Worm (Caenorhabditis elegans): ENCODE results near the gene pho-14.

DNA sequence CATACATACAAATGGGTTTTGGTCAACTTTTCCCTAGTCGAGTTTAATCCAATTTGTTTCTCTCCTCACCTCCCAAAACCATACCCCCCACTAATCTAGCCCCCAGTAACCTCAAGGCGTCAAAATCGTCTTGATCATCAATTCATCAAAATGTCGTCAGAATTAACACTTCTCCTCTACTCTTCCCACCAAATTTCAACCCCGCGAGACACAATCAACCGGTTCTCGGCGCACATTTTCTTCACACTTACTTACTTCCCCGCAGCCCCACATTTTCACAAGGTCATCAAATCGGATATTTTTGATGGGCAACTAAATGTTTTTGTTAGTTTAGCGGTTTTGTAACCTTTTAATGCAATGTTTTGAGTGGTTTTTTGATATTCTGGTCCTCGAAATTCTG, 9.9 kb downstream of the pho-14 start:
- TF ChIP-seq F13H6.1 (tag; optimal IDR thresholded peaks at IDR 0.05), result no peak
- no peak for TF ChIP-seq nfya-1 (tag; optimal IDR thresholded peaks at IDR 0.05)
- TF ChIP-seq ceh-24 (tag; optimal IDR thresholded peaks at IDR 0.05), result no peak
- no peak for TF ChIP-seq nhr-11 (tag; optimal IDR thresholded peaks at IDR 0.05)
- no peak for TF ChIP-seq fax-1 (tag; optimal IDR thresholded peaks at IDR 0.05)
- no peak for TF ChIP-seq K02D7.2 (tag; optimal IDR thresholded peaks at IDR 0.05)
- TF ChIP-seq lim-6 (tag; optimal IDR thresholded peaks at IDR 0.05), result no peak
- TF ChIP-seq sox-4 (tag; optimal IDR thresholded peaks at IDR 0.05), result no peak
